Fruit fly (Drosophila melanogaster): ENCODE measurements around the gene CAH4.

CAH4 gene

DNA sequence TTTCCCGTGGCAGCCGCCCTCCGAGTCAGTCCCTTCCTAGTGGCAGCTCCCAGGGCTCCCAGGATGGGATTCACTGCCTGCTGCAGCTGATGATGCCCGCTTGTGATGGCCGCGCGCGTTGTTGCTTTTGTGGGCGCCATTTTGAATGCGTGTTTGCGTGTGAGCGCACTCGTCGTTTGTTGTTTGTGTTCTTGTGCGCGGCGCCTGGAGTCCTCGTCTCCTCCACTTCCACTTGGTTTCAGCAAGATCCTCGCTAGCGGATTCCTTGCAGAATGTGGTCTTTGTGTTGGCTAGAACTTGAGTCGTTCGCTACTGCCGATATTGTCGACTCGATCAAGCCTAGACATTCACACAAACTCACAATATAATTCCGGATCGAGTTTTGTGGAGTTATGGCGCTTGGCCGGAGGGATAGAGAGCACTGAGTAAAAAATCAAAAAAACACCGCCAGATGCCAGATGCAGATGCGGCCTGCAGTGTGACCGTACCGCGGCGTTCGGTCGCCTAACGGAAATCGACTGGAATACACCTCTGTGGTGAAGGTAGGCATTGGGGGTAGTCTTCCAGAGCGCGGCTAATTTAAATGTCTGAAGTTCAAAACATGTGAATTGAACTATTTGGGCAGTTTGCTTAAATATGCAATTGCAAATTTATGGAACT lies 13.2 kb upstream of the CAH4 start, which contains the start of gene CycB3:
Gene CycB3 (minus strand): TSS at position 428 of the 660 bp plus-strand sequence.
- no peak for TF ChIP-seq noc (tag; optimal IDR thresholded peaks at IDR 0.05)

DNA sequence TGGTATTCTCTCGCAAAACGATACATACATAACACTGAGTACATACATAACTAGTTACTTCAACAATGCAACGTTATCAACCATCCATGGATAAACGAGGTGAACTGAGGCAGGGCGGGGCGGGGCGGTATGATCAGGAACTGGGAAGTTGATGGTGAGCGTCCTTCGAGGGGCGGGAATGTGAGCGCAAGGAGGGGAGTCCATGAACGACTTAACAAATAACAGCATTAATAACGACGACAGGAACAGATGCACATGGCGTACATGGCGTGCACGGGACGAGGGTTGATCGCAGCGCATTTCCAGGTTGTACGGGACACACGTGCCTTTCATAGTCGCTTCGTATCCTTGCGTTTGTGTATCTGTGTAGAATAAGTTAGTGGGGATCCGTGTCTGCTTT lies 10.6 kb upstream of the CAH4 start:
- no peak for TF ChIP-seq noc (tag; optimal IDR thresholded peaks at IDR 0.05)

DNA sequence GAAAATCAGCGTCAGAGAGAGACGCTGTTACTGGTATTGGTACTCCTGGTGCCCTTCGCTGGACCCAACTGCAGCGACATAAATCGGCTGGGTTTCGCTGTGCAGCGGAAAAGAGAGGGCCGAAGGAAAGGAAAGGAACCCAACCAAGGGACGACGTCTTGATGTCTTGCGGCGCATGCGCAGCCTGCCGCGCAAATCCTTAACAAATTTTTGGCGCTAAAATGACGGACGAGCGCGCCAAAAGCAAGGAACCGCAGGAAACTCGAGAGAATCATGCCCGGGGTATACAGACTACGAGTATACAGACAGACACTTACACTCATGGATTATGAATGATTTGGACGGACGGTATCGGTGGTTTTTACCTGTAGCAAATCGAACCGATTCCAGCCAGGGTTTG lies 9.6 kb upstream of the CAH4 start:
- TF ChIP-seq noc (tag; optimal IDR thresholded peaks at IDR 0.05): no peak

DNA sequence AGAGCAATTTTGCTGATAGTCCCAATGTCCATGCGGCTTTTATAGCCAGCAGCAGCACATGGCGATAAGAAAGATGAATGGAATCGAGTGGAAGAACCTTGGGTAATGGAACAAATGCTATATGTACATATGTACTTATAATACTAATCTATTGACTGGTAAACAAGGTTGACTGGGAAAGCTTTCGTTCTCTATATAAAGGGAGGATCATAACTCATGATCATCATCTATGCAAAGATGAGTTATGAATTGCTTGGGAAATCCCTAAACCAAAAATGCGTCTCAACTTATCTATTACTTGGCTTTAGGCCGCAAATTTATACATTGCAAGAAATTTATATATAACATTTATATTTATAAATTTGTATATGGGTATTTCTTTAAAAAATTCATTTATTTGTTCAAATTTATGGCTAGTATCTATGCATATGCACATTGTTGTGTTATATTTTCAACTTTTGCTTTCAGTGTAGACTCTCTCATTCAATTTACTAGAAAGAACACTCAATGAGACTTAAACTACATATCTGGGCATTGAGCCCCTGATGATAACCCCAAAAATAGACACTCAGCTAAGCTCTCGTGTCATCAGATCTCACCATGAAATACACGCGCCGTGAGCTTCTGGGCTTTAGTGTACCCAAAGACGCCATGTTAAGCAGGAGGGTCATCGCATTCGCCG lies 7.5 kb upstream of the CAH4 start, which contains the start of the genes Srg1 and Elal:
Gene Srg1 (minus strand): TSS at position 14 of the 682 bp plus-strand sequence.
Gene Elal (plus strand): TSS at position 632 of the 682 bp plus-strand sequence.
- TF ChIP-seq noc (tag; optimal IDR thresholded peaks at IDR 0.05): peak; percentile 83

DNA sequence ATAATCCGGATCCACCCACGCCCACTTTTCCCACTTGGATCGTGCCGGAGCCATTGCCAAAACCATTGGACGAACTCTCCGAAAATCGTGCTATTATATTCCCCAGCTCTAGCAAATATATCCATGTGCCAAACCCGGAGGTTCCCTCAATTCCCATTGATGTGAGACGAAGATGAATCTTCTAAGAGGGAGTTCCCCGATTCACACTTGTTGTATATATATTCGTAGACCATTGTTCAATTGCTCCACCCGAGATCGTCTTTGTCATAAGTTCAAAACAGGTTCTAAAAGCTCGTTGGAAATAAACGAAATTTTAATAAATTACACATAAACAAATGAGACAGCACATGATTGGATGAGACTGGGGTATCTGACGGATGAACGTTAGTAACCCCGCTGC lies 6.5 kb upstream of the CAH4 start:
- no peak for TF ChIP-seq noc (tag; optimal IDR thresholded peaks at IDR 0.05)

DNA sequence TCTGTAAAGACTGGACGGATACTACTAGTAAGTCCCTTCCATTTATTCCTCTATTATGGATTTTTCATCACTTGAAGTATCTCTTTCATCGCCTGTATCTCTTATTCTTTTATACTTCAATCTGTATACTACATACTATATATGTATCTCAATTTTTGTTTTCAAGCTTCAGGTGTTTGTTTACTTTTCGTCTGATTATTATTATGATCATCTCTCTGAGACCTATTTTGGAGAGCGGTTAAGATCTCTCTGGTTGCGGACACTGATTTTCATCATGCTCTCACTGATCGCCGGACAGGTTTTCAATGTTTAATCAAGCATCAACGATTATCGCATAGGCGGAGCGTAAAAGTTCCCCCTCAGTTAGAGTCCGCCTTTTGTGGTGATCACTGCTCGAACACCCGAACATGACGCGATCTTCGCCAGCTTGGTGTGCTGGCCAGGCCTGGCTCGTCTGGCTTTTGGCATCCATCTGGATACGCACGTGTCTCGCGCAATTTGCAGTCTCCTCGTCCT lies 5.3 kb upstream of the CAH4 start, which contains the start of gene CG7016:
Gene CG7016 (plus strand): TSS at position 358 of the 516 bp plus-strand sequence.
- no peak for TF ChIP-seq noc (tag; optimal IDR thresholded peaks at IDR 0.05)

DNA sequence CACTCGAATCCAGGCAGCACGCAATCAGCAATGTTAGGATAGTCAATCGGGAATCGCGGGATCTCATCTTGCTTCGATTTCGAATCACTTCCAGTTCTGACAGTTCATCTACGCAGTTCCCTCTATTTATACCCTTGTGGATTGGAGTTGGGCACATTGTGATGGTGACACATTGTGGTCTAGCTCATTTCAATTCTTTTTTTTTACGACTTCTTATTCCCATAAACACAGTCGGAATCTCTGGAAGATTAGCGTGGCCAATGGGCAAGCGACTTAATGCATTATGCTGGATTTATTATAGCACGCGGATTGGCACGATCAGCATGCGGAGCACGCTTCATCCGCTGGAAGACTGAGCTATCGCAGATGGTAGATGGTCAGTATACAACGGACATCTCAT lies 4.7 kb upstream of the CAH4 start, which contains the start of gene CG13640:
Gene CG13640 (minus strand): TSS at position 101 of the 400 bp plus-strand sequence.
- TF ChIP-seq noc (tag; optimal IDR thresholded peaks at IDR 0.05): no peak

DNA sequence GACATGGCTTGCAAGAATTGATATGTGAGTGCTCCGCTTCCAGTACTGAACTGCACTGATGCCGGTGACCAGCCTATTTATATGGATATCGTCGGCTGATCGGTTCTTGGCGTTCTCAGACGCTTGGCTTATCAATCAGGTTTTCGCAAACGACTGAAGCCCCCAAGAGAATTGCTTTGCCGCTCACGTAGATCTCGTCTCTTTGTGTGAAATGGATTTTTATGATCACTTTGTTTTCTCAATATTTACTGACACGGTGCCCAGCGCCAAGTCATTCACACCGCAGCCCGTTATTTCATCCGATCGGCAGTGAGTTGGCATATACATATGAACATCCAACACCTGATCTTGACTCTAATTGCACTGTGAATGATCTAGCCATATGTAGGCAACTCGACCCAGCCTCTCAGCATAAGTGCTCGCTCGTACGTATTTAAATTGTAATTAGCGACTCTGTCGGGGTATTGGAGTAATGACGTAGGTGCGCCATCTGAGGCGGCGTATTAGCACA lies 3.0 kb upstream of the CAH4 start, which contains the start of gene CG13639:
Gene CG13639 (minus strand): TSS at position 51 of the 511 bp plus-strand sequence.
- TF ChIP-seq noc (tag; optimal IDR thresholded peaks at IDR 0.05): no peak

DNA sequence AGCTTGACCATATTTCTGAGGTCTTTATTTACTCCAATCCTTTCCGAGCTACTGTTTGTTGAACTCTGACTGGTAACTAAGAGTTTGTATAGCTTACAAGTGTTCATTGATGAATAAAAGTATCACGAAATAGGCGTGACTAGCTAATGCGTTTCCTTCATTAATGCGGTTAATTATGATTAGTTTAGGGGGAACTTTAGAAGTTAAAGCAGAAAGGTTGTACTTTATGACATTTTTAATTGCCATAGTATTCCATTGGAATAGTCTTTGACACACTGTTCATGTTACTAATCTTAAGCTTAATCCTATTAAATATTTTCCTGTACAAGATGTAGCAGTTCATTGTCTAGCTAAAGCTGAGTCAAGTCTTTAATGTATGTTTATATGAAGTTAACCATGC lies 2.3 kb upstream of the CAH4 start, which contains the start of gene ppk22:
Gene ppk22 (minus strand): TSS at position 101 of the 400 bp plus-strand sequence.
- no peak for TF ChIP-seq noc (tag; optimal IDR thresholded peaks at IDR 0.05)

DNA sequence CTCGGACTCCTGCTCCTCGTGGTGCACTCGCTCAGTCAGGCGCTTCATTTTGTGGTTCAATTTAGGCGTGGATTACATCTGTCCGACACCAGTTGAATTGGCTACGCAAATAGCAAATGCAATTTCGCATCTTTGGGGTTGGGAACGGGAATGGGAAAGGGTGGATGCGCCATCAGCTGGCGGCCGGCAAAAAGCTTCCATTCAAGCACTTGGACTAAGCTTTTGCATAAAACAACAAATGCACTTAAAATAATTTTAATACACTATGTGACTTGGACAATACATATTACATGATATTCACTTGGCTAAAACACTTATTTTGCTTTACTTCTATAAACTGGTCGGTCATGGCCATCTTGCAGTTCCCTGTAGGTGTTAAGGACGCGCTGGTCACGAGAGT lies 1.2 kb downstream of the CAH4 start, which contains the start of gene HDAC11:
Gene HDAC11 (minus strand): TSS at position 101 of the 400 bp plus-strand sequence.
- TF ChIP-seq noc (tag; optimal IDR thresholded peaks at IDR 0.05): no peak

DNA sequence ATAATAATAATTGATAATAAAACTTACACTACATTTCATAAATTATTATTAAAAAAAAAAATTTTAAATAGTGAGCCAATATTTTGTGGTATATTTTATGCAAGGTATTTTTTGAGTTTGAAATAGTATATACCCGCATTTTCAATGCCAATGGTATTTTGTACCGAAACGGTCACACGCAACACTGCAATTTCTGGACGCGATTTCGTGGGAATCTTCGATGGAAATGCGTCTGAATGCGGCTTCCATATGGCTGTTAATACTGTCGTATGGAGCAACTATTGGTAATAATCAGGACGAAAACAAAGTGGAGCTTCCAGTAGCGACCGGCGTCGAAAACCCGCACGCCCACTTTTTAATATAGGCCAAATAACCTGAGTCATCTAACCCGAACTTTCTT lies 5.9 kb downstream of the CAH4 start, which contains the start of gene Nct:
Gene Nct (plus strand): TSS at position 173 of the 400 bp plus-strand sequence.
- TF ChIP-seq noc (tag; optimal IDR thresholded peaks at IDR 0.05): no peak

DNA sequence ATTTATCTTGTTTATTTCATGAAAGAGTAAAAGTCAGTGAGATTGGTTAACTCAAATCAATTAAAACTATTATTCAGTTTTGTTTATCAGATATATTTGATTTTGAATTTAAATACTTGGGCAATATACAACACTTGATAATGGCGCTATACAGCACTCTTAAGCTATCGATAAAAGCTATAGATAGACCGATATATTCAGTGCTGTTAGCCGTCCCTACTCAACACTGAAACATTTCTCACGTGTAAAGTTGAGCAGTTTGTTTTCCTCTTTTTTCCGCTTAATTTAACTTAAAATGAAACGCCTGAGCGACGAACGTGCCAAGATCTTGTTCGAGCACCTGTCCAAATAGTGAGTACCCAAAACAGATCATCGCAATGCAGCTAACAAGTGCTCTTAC lies 6.9 kb downstream of the CAH4 start, which contains the start of gene CG7006:
Gene CG7006 (plus strand): TSS at position 208 of the 400 bp plus-strand sequence.
- no peak for TF ChIP-seq noc (tag; optimal IDR thresholded peaks at IDR 0.05)

DNA sequence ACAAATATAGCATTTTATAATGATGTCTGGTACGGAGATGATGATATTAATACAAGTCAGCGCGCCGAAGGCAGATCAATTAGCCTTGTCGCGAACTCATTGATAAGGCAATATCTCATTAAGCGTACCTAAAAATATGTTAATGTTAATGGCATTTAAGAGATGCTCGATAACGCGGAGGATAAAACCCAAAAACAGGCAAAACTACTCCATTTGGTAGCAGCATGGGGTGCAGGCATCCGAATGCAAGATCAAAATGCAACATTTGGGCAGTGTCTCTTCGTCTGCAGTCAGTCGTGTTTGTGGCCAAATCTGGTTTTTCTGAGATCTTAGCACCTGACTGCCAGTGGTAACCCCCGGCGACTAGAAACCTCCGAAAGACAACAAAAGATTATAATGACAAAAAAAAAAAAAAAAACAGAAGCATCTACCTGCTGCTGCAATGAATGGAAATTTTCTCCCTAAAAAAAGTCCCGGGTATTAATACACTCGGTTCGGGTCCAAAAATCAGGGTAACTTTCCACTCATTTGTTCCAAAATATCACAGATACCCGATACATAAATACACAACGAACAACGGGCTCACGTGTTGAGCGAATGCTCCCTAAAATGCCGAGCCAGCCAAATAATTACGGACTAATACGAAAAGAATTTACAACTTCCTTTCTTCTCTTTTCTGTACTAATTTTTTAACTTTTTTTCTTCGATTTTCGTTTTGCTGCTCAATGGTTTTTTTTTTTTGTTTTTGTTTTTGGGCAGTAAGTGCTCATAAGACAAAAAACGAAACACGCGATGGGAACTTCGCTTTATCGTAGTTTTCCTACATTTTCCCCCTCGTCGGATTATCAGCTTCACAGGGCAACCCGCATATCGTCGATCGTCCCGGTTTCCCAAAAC lies 11.2 kb downstream of the CAH4 start:
- TF ChIP-seq noc (tag; optimal IDR thresholded peaks at IDR 0.05): no peak

DNA sequence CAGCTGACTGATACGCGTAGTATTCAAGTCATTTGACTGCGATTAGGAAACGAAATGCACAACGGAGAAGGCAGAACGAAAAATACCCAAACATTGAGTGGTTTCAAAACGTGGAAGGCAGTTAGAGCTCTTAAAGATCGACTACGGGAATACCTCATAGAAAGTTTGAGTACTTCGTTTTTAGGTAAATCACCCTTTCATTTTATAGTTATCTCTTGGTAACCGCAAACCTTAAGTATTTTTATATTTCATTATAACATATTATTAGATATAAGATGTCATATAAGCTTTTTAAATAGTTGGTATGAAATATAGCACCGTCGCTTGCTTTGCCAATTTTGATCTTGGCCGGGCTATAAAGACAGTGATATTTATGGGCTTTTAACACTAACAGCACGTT lies 12.2 kb downstream of the CAH4 start:
- peak; percentile 56 for TF ChIP-seq noc (tag; optimal IDR thresholded peaks at IDR 0.05)

DNA sequence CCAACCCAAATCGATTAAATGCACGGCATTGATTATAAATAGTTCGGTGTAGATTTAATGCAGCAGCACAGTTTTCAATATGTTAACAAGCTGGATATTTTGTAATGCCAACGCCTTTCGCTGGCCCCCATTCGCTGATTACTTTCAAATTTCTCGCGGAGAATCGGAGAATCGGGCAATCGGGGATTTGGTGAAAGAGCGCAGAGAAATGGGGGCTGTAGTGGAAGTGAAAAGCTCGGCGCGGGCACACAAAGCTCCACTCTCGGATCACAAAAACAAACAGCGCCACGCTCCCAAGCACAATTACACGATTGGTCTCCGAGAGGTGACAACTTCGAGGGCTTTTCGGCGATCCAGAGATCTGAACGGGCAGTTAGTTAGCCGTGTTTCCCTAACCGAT lies 15.7 kb downstream of the CAH4 start, which contains the start of gene Esp:
Gene Esp (plus strand): TSS at position 301 of the 400 bp plus-strand sequence.
- TF ChIP-seq noc (tag; optimal IDR thresholded peaks at IDR 0.05): no peak
